Fruit fly (Drosophila melanogaster): ENCODE data around the gene CG42780.

Gene CG42780

DNA sequence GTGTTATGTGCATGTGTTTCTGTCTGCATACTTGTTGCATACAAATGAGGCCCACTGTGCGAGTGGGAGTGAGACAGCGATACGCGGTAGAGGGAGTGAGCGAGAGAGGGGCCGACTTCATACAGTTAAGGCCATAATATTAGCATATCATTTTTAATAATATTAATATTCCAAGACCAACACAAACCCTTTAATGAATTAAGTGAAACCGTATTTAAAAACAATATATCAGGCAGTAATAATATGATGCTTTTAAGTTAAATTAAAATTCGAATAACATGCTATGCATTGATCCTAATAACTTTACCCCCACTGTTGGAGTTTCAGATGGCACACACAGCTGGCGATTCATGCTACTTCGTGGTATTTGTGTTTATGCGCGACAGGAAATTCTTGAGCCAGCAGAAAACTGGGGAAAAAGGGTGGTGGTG, 7.2 kb downstream of the CG42780 start (continued):
- TF ChIP-seq gsb-n (tag; optimal IDR thresholded peaks at IDR 0.05) (peak; percentile 99), ssp (GFP tag; IDR thresholded peaks at IDR 0.05) (peak; percentile 86), CG3726 (GFP tag; IDR thresholded peaks at IDR 0.05) (peak; percentile 91), CG32767 (GFP tag; IDR thresholded peaks at IDR 0.05) (peak; percentile 94), CG10543 (GFP tag; optimal IDR thresholded peaks at IDR 0.05) (peak; percentile 88), Doc2 (GFP tag; IDR thresholded peaks at IDR 0.05) (peak; percentile 64; the same call in 1 of the 2 replicates), E2f2 (GFP tag; IDR thresholded peaks at IDR 0.05) (peak; percentile 79), CG10267 (tag; optimal IDR thresholded peaks at IDR 0.05) (peak; percentile 96), Deaf1 (tag; optimal IDR thresholded peaks at IDR 0.05) (peak; percentile 84), CG18619 (GFP tag; optimal IDR thresholded peaks at IDR 0.05) (peak; percentile 94), nerfin-2 (GFP tag; IDR thresholded peaks at IDR 0.05; ENCODE audit: partially characterized antibody) (no peak), Rfx (GFP tag; IDR thresholded peaks at IDR 0.05) (peak; percentile 93), CG18262 (tag; optimal IDR thresholded peaks at IDR 0.05) (peak; percentile 99), CG8281 (tag; optimal IDR thresholded peaks at IDR 0.05) (peak; percentile 87), CG18476 (GFP tag; optimal IDR thresholded peaks at IDR 0.05) (peak; percentile 92), Atf3 (GFP tag; optimal IDR thresholded peaks at IDR 0.05) (peak; percentile 54), D (optimal IDR thresholded peaks at IDR 0.05) (no peak), D (GFP tag; optimal IDR thresholded peaks at IDR 0.05) (peak; percentile 97), CG8944 (GFP tag; optimal IDR thresholded peaks at IDR 0.05) (peak; percentile 57), Oaz (GFP tag; IDR thresholded peaks at IDR 0.05) (peak; percentile 85), onecut (GFP tag; IDR thresholded peaks at IDR 0.05) (peak; percentile 94), CG30403 (GFP tag; optimal IDR thresholded peaks at IDR 0.05) (peak; percentile 96), nerfin-1 (tag; optimal IDR thresholded peaks at IDR 0.05) (peak; percentile 96), sr (GFP tag; IDR thresholded peaks at IDR 0.05) (peak; percentile 80; the same call in 2 of the 3 replicates), kay (GFP tag; optimal IDR thresholded peaks at IDR 0.05) (peak; percentile 88), Jarid2 (GFP tag; optimal IDR thresholded peaks at IDR 0.05) (peak; percentile 81), Dfd (GFP tag; optimal IDR thresholded peaks at IDR 0.05) (no peak), dmrt11E (tag; optimal IDR thresholded peaks at IDR 0.05) (peak; percentile 98), Sox102F (GFP tag; optimal IDR thresholded peaks at IDR 0.05) (peak; percentile 97), CG12942 (GFP tag; optimal IDR thresholded peaks at IDR 0.05) (peak; percentile 87), Adf1 (GFP tag; IDR thresholded peaks at IDR 0.05) (peak; percentile 68), jumu (GFP tag; optimal IDR thresholded peaks at IDR 0.05) (peak; percentile 75), stc (GFP tag; IDR thresholded peaks at IDR 0.05) (peak; percentile 95), CG1792 (GFP tag; optimal IDR thresholded peaks at IDR 0.05) (peak; percentile 68), MTF-1 (GFP tag; optimal IDR thresholded peaks at IDR 0.05; ENCODE audit: borderline replicate concordance) (peak; percentile 95), dpn (GFP tag; optimal IDR thresholded peaks at IDR 0.05) (peak; percentile 84 to 95), CG15479 (GFP tag; optimal IDR thresholded peaks at IDR 0.05) (peak; percentile 60), corto (GFP tag; optimal IDR thresholded peaks at IDR 0.05) (peak; percentile 85), Fer2 (tag; optimal IDR thresholded peaks at IDR 0.05) (peak; percentile 73), Gsc (GFP tag; IDR thresholded peaks at IDR 0.05) (peak; percentile 82), HLHmδ (GFP tag; optimal IDR thresholded peaks at IDR 0.05) (no peak), zf30C (GFP tag; optimal IDR thresholded peaks at IDR 0.05) (peak; percentile 15), lola (GFP tag; optimal IDR thresholded peaks at IDR 0.05) (peak in 1 of 3 experiments; percentile 98), CG14667 (GFP tag; IDR thresholded peaks at IDR 0.05) (peak; percentile 94), Sox100B (GFP tag; optimal IDR thresholded peaks at IDR 0.05) (peak; percentile 96), chinmo (GFP tag; IDR thresholded peaks at IDR 0.05; ENCODE audit: partially characterized antibody) (no peak), sna (GFP tag; IDR thresholded peaks at IDR 0.05; ENCODE audit: partially characterized antibody) (no peak), esg (GFP tag; conservative IDR thresholded peaks at IDR 0.05) (peak; percentile 95), CG12299 (tag; optimal IDR thresholded peaks at IDR 0.05) (peak; percentile 95), CG42726 (GFP tag; IDR thresholded peaks at IDR 0.05; ENCODE audit: partially characterized antibody) (no peak)
